Worm (Caenorhabditis elegans): ENCODE measurements around the gene nspe-4.
A peak's percentile ranks its signal among the peaks of the same experiment; 100 is the strongest.

nspe-4 gene

ce11 chrII:12577754-12578153, 34.6 kb upstream of the nspe-4 start, which contains the start of gene clec-8:
clec-8 (minus strand) TSS chrII:12578061.
- TF ChIP-seq daf-16 (GFP tag; optimal IDR thresholded peaks at IDR 0.05), result no peak
- no peak for TF ChIP-seq daf-16 (tag; optimal IDR thresholded peaks at IDR 0.05)
- TF ChIP-seq lim-7 (GFP tag; IDR thresholded peaks at IDR 0.05), result no peak
- peak; percentile 55 for TF ChIP-seq nhr-28 (tag; optimal IDR thresholded peaks at IDR 0.05)
- peak; percentile 61 for TF ChIP-seq nhr-77 (tag; optimal IDR thresholded peaks at IDR 0.05)
- no peak for TF ChIP-seq ceh-82 (tag; optimal IDR thresholded peaks at IDR 0.05)
- TF ChIP-seq lin-39 (tag; optimal IDR thresholded peaks at IDR 0.05), result no peak
- TF ChIP-seq pqm-1 (tag; optimal IDR thresholded peaks at IDR 0.05), result peak; percentile 40
- TF ChIP-seq dmd-6 (GFP tag; IDR thresholded peaks at IDR 0.05), result peak; percentile 48; the same call in 1 of the 2 replicates
- TF ChIP-seq skn-1 (tag; optimal IDR thresholded peaks at IDR 0.05), result no peak
- no peak for TF ChIP-seq unc-130 (GFP tag; optimal IDR thresholded peaks at IDR 0.05)
- TF ChIP-seq tra-1 (GFP tag; IDR thresholded peaks at IDR 0.05), result no peak
- no peak for TF ChIP-seq daf-19 (GFP tag; conservative IDR thresholded peaks at IDR 0.05)
- no peak for TF ChIP-seq nhr-42 (GFP tag; IDR thresholded peaks at IDR 0.05)
- TF ChIP-seq F44E2.7 (GFP tag; IDR thresholded peaks at IDR 0.05), result no peak
- no peak for TF ChIP-seq aha-1 (tag)
- TF ChIP-seq duxl-1 (tag; optimal IDR thresholded peaks at IDR 0.05; ENCODE audit: poor library complexity), result no peak
- no peak for TF ChIP-seq nhr-10 (tag; optimal IDR thresholded peaks at IDR 0.05)
- TF ChIP-seq attf-4 (tag; optimal IDR thresholded peaks at IDR 0.05), result no peak
- peak; percentile 41 for TF ChIP-seq hlh-11 (tag; optimal IDR thresholded peaks at IDR 0.05)

- TF ChIP-seq dmd-6 (GFP tag; IDR thresholded peaks at IDR 0.05) (peak; percentile 43), pqm-1 (tag; optimal IDR thresholded peaks at IDR 0.05) (peak; percentile 75), tra-1 (GFP tag; IDR thresholded peaks at IDR 0.05) (no peak), snpc-1.2 (GFP tag; IDR thresholded peaks at IDR 0.05) (no peak), nhr-6 (tag; optimal IDR thresholded peaks at IDR 0.05) (peak; percentile 63), Y105C5A.15 (GFP tag; IDR thresholded peaks at IDR 0.05) (no peak), unc-62 (GFP tag; optimal IDR thresholded peaks at IDR 0.05 in 1 of 2) (peak in 1 of 2 experiments; percentile 47), unc-62 (tag; optimal IDR thresholded peaks at IDR 0.05) (no peak), nhr-28 (tag; optimal IDR thresholded peaks at IDR 0.05) (no peak)
These were observed 31.4 kb upstream of the nspe-4 start, which contains the start of gene clec-4 for ce11 chrII:12580952-12581351. clec-4 (minus strand) TSS chrII:12581113.

- TF ChIP-seq hif-1 (tag; optimal IDR thresholded peaks at IDR 0.05), result peak in 1 of 2 experiments; percentile 47
- TF ChIP-seq lin-13 (GFP tag; optimal IDR thresholded peaks at IDR 0.05), result no peak
- TF ChIP-seq nhr-111 (GFP tag; optimal IDR thresholded peaks at IDR 0.05), result no peak
- peak; percentile 80 for TF ChIP-seq aha-1 (tag)
- peak; percentile 64 for TF ChIP-seq hlh-30 (tag; optimal IDR thresholded peaks at IDR 0.05; ENCODE audit: insufficient read depth)
- no peak for TF ChIP-seq ZK546.5 (tag; optimal IDR thresholded peaks at IDR 0.05)
- no peak for TF ChIP-seq ceh-82 (tag; optimal IDR thresholded peaks at IDR 0.05)
- no peak for TF ChIP-seq daf-16 (GFP tag; optimal IDR thresholded peaks at IDR 0.05)
- TF ChIP-seq daf-16 (tag; optimal IDR thresholded peaks at IDR 0.05), result no peak
- no peak for TF ChIP-seq tra-1 (GFP tag; IDR thresholded peaks at IDR 0.05)
- no peak for TF ChIP-seq nhr-42 (GFP tag; IDR thresholded peaks at IDR 0.05)
- TF ChIP-seq vab-7 (GFP tag; IDR thresholded peaks at IDR 0.05), result no peak
- TF ChIP-seq dpl-1 (GFP tag; optimal IDR thresholded peaks at IDR 0.05), result peak; percentile 39
These were observed 8.4 kb upstream of the nspe-4 start, which contains the start of the genes ceh-100 and lips-15 for ce11 chrII:12603667-12604621. ceh-100 (minus strand) TSS chrII:12603680. lips-15 (plus strand) TSS chrII:12604386.

- TF ChIP-seq Y105C5A.15 (GFP tag; IDR thresholded peaks at IDR 0.05) (0 out of 2 replicates have a peak, but pooled peaks have one; percentile 19), unc-62 (GFP tag; optimal IDR thresholded peaks at IDR 0.05 in 1 of 2) (peak in 1 of 2 experiments; percentile 96), unc-62 (tag; optimal IDR thresholded peaks at IDR 0.05) (no peak), mdl-1 (tag; optimal IDR thresholded peaks at IDR 0.05) (no peak)
These were observed 6.2 kb upstream of the nspe-4 start for ce11 chrII:12606108-12606507.

All from whole organism, L4 larva.